Worm (Caenorhabditis elegans) whole organism, L2 larva: Measurements from ENCODE around the gene csr-1.

Experiments used
- aly-2 ChIP-seq: fragments of 150-350 bp; optimal IDR thresholded peaks from 2 replicates; lab custom pipeline; 2014; ENCODE audit warnings: missing biosample characterization, missing genetic modification characterization
- ama-1 ChIP-seq: fragments of 150-350 bp; optimal IDR thresholded peaks from 2 replicates; lab custom pipeline; 2018; ENCODE audit warnings: inconsistent platforms
- dmd-4 ChIP-seq: sonication (generic microtip); optimal IDR thresholded peaks from 2 replicates; lab custom pipeline; 2017; ENCODE audit warnings: missing biosample characterization, missing genetic modification characterization
- egl-27 ChIP-seq: sonication (generic microtip); optimal IDR thresholded peaks from 3 replicates; lab custom pipeline; 2017; ENCODE audit warnings: missing biosample characterization, missing genetic modification reagents, missing genetic modification characterization
- elt-1 ChIP-seq: fragments of 150-350 bp; optimal IDR thresholded peaks from 2 replicates; lab custom pipeline; 2014; ENCODE audit warnings: missing biosample characterization, missing genetic modification characterization
- fos-1 ChIP-seq: fragments of 150-350 bp; optimal IDR thresholded peaks from 2 replicates; lab custom pipeline; 2014; ENCODE audit warnings: missing biosample characterization, missing genetic modification characterization
- lin-13 ChIP-seq: fragments of 150-350 bp; optimal IDR thresholded peaks from 2 replicates; lab custom pipeline; 2014; ENCODE audit warnings: missing biosample characterization, missing genetic modification reagents, missing genetic modification characterization
- lsy-2 ChIP-seq, 2 experiments: fragments of 150-350 bp in 1 of 2; sonication (generic microtip) in 1 of 2; optimal IDR thresholded peaks; 2 replicates each; lab custom pipeline; 2014 to 2017; ENCODE audit warnings: missing biosample characterization in 2 of 2, missing genetic modification characterization in 2 of 2
- mdl-1 ChIP-seq, 2 experiments: fragments of 150-350 bp in 1 of 2; sonication (generic microtip) in 1 of 2; optimal IDR thresholded peaks; 2 replicates each; lab custom pipeline; 2017; ENCODE audit warnings: missing biosample characterization in 2 of 2, missing genetic modification characterization in 2 of 2
- nhr-10 ChIP-seq: sonication (generic microtip); optimal IDR thresholded peaks from 2 replicates; lab custom pipeline; 2017; ENCODE audit warnings: missing biosample characterization, missing genetic modification characterization
- nhr-237 ChIP-seq: fragments of 150-350 bp; optimal IDR thresholded peaks from 2 replicates; lab custom pipeline; 2014; ENCODE audit warnings: missing biosample characterization, missing genetic modification characterization
- skn-1 ChIP-seq: sonication (generic microtip); optimal IDR thresholded peaks from 2 replicates; lab custom pipeline; 2017; ENCODE audit warnings: missing biosample characterization, missing genetic modification characterization
- snpc-4 ChIP-seq: fragments of 150-350 bp; optimal IDR thresholded peaks from 2 replicates; lab custom pipeline; 2014; ENCODE audit warnings: missing biosample characterization, missing genetic modification characterization
- ztf-4 ChIP-seq: fragments of 150-350 bp; optimal IDR thresholded peaks from 2 replicates; lab custom pipeline; 2014; ENCODE audit warnings: missing biosample characterization, missing genetic modification characterization

- TF ChIP-seq lsy-2 (tag; optimal IDR thresholded peaks at IDR 0.05; lab: Kevin White, UChicago) (no peak), snpc-4 (tag; lab: Kevin White, UChicago) (no peak), egl-27 (tag; lab: Kevin White, UChicago) (no peak), fos-1 (tag; lab: Kevin White, UChicago) (no peak), lin-13 (GFP tag; lab: Kevin White, UChicago) (no peak), elt-1 (tag; lab: Kevin White, UChicago) (no peak), ama-1 (no peak), mdl-1 (tag; optimal IDR thresholded peaks at IDR 0.05; lab: Kevin White, UChicago) (no peak), nhr-237 (tag; lab: Kevin White, UChicago) (no peak), ztf-4 (tag; lab: Kevin White, UChicago) (no peak), skn-1 (tag; lab: Kevin White, UChicago) (no peak), dmd-4 (tag; lab: Kevin White, UChicago) (no peak), nhr-10 (tag; lab: Kevin White, UChicago) (no peak), aly-2 (no peak)
These were observed 37.6 kb downstream of the csr-1 start for ce11 chrIV:7994715-7995114.
